Worm (Caenorhabditis elegans): ENCODE results near the gene gcy-31.

Gene gcy-31

ce11 chrX:2427404-2427803 lies at the start of gene gcy-31:
Gene gcy-31 (minus strand): TSS chrX:2427504.
- TF ChIP-seq nhr-11 (tag; optimal IDR thresholded peaks at IDR 0.05) (no peak), snpc-4 (tag; optimal IDR thresholded peaks at IDR 0.05) (no peak), egl-13 (tag; optimal IDR thresholded peaks at IDR 0.05) (peak; percentile 25), tbx-2 (tag; optimal IDR thresholded peaks at IDR 0.05) (no peak)

ce11 chrX:2475873-2476272 lies 48.6 kb upstream of the gcy-31 start, which contains the start of gene R04B3.3:
Gene R04B3.3 (minus strand): TSS chrX:2475973.
- no peak for TF ChIP-seq lin-39 (tag; optimal IDR thresholded peaks at IDR 0.05)
- TF ChIP-seq mep-1 (tag; optimal IDR thresholded peaks at IDR 0.05) = no peak
- no peak for TF ChIP-seq tlp-1 (tag; optimal IDR thresholded peaks at IDR 0.05)
- no peak for TF ChIP-seq tbx-2 (tag; optimal IDR thresholded peaks at IDR 0.05)
- no peak for TF ChIP-seq nhr-19 (GFP tag; conservative IDR thresholded peaks at IDR 0.05)
- TF ChIP-seq isw-1 (GFP tag; IDR thresholded peaks at IDR 0.05) = no peak
- TF ChIP-seq lin-14 (GFP tag; optimal IDR thresholded peaks at IDR 0.05) = no peak
- no peak for TF ChIP-seq unc-98 (GFP tag; IDR thresholded peaks at IDR 0.05)
- TF ChIP-seq alr-1 (tag; optimal IDR thresholded peaks at IDR 0.05; ENCODE audit: borderline replicate concordance) = no peak
- TF ChIP-seq fos-1 (tag; optimal IDR thresholded peaks at IDR 0.05) = no peak
- no peak for TF ChIP-seq nhr-237 (tag; optimal IDR thresholded peaks at IDR 0.05)
- TF ChIP-seq F16B12.6 (tag; optimal IDR thresholded peaks at IDR 0.05) = no peak
- TF ChIP-seq mdl-1 (tag; optimal IDR thresholded peaks at IDR 0.05) = no peak
- no peak for TF ChIP-seq elt-2 (tag; optimal IDR thresholded peaks at IDR 0.05)

ce11 chrX:2473618-2474017 lies 46.3 kb upstream of the gcy-31 start, which contains the start of gene R04B3.2:
Gene R04B3.2 (minus strand): TSS chrX:2473718.
- no peak for TF ChIP-seq irx-1 (tag; optimal IDR thresholded peaks at IDR 0.05)

ce11 chrX:2471303-2471702 lies 44.0 kb upstream of the gcy-31 start, which contains the start of gene R04B3.1:
Gene R04B3.1 (minus strand): TSS chrX:2471403.
- TF ChIP-seq unc-86 (tag; optimal IDR thresholded peaks at IDR 0.05) = no peak
- TF ChIP-seq blmp-1 (tag; optimal IDR thresholded peaks at IDR 0.05) = peak; percentile 58
- TF ChIP-seq aly-2 (tag; optimal IDR thresholded peaks at IDR 0.05) = no peak
- TF ChIP-seq nhr-237 (tag; optimal IDR thresholded peaks at IDR 0.05) = no peak
- TF ChIP-seq dpl-1 (GFP tag; optimal IDR thresholded peaks at IDR 0.05) = no peak
- TF ChIP-seq ceh-90 (tag; optimal IDR thresholded peaks at IDR 0.05) = no peak

ce11 chrX:2464064-2464463 lies 36.8 kb upstream of the gcy-31 start:
- TF ChIP-seq unc-86 (tag; optimal IDR thresholded peaks at IDR 0.05) = peak; percentile 24
- TF ChIP-seq ceh-8 (GFP tag; optimal IDR thresholded peaks at IDR 0.05) = peak; percentile 79
- peak; percentile 28 for TF ChIP-seq ceh-63 (GFP tag; optimal IDR thresholded peaks at IDR 0.05)
- TF ChIP-seq lin-14 (GFP tag; optimal IDR thresholded peaks at IDR 0.05) = peak; percentile 83
- TF ChIP-seq nhr-71 (tag; optimal IDR thresholded peaks at IDR 0.05) = peak; percentile 59
- no peak for TF ChIP-seq lin-15B (tag; optimal IDR thresholded peaks at IDR 0.05)
- TF ChIP-seq snu-23 (GFP tag; optimal IDR thresholded peaks at IDR 0.05) = no peak
- peak; percentile 63 for TF ChIP-seq nhr-47 (tag; optimal IDR thresholded peaks at IDR 0.05)
- TF ChIP-seq xbp-1 (tag; optimal IDR thresholded peaks at IDR 0.05) = peak; percentile 1
- TF ChIP-seq dsc-1 (tag; optimal IDR thresholded peaks at IDR 0.05) = peak; percentile 36
- peak; percentile 27 for TF ChIP-seq swsn-7 (tag; optimal IDR thresholded peaks at IDR 0.05)
- TF ChIP-seq sup-37 (GFP tag; optimal IDR thresholded peaks at IDR 0.05) = no peak
- TF ChIP-seq ceh-88 (GFP tag; IDR thresholded peaks at IDR 0.05) = peak; percentile 36; the same call in 1 of the 2 replicates

ce11 chrX:2461742-2462141 lies 34.4 kb upstream of the gcy-31 start:
- no peak for TF ChIP-seq lin-39 (tag; optimal IDR thresholded peaks at IDR 0.05)
- no peak for TF ChIP-seq F16B12.6 (tag; optimal IDR thresholded peaks at IDR 0.05)
- TF ChIP-seq nhr-77 (tag; optimal IDR thresholded peaks at IDR 0.05) = no peak
- no peak for TF ChIP-seq snpc-4 (tag; optimal IDR thresholded peaks at IDR 0.05)
- no peak for TF ChIP-seq dsc-1 (tag; optimal IDR thresholded peaks at IDR 0.05)
- TF ChIP-seq lin-35 (GFP tag; optimal IDR thresholded peaks at IDR 0.05) = no peak
- TF ChIP-seq nhr-12 (tag; optimal IDR thresholded peaks at IDR 0.05) = no peak
- TF ChIP-seq lsy-2 (tag; optimal IDR thresholded peaks at IDR 0.05) = no peak
